Fruit fly (Drosophila melanogaster): ENCODE measurements around the gene CASK.
A peak's percentile ranks its signal among the peaks of the same experiment; 100 is the strongest.

The CASK gene

dm6 chr3R:21781448-21781847, 41.0 kb downstream of the CASK start (continued):
- TF ChIP-seq CG13123 (GFP tag; optimal IDR thresholded peaks at IDR 0.05) (no peak), oc (tag; optimal IDR thresholded peaks at IDR 0.05) (no peak), CG6683 (GFP tag; optimal IDR thresholded peaks at IDR 0.05) (peak; percentile 10), CG9609 (GFP tag; optimal IDR thresholded peaks at IDR 0.05) (no peak), Jarid2 (GFP tag; optimal IDR thresholded peaks at IDR 0.05) (no peak), slbo (GFP tag; IDR thresholded peaks at IDR 0.05) (peak; percentile 67), CG16863 (GFP tag; optimal IDR thresholded peaks at IDR 0.05) (peak; percentile 60), aop (GFP tag; IDR thresholded peaks at IDR 0.05) (no peak), emc (GFP tag; optimal IDR thresholded peaks at IDR 0.05) (peak; percentile 3), CG17361 (GFP tag; IDR thresholded peaks at IDR 0.05) (no peak; the same call in 1 of the 3 replicates), Bteb2 (GFP tag; optimal IDR thresholded peaks at IDR 0.05) (peak; percentile 62), CG8765 (GFP tag; IDR thresholded peaks at IDR 0.05) (no peak), CG3726 (GFP tag; IDR thresholded peaks at IDR 0.05) (no peak), pho (GFP tag; optimal IDR thresholded peaks at IDR 0.05) (peak; percentile 51), Vsx1 (GFP tag; optimal IDR thresholded peaks at IDR 0.05) (no peak), CG2875 (GFP tag; optimal IDR thresholded peaks at IDR 0.05) (peak; percentile 25), H2.0 (GFP tag; IDR thresholded peaks at IDR 0.05) (peak; percentile 54; the same call in 1 of the 2 replicates), BtbVII (GFP tag; optimal IDR thresholded peaks at IDR 0.05) (peak; percentile 69), CG3407 (GFP tag; optimal IDR thresholded peaks at IDR 0.05) (peak; percentile 41), Atf3 (GFP tag; optimal IDR thresholded peaks at IDR 0.05) (peak; percentile 18), wdn (GFP tag; IDR thresholded peaks at IDR 0.05) (peak; percentile 49; the same call in 1 of the 2 replicates), shn (GFP tag; optimal IDR thresholded peaks at IDR 0.05) (peak; percentile 46), Kr (GFP tag; optimal IDR thresholded peaks at IDR 0.05) (no peak), ERR (GFP tag; optimal IDR thresholded peaks at IDR 0.05) (peak; percentile 1), zf30C (GFP tag; optimal IDR thresholded peaks at IDR 0.05) (peak; percentile 49), ro (GFP tag; IDR thresholded peaks at IDR 0.05) (no peak), CG6854 (GFP tag; optimal IDR thresholded peaks at IDR 0.05) (no peak), br (optimal IDR thresholded peaks at IDR 0.05) (no peak), Lpt (GFP tag; optimal IDR thresholded peaks at IDR 0.05) (no peak), cato (GFP tag; optimal IDR thresholded peaks at IDR 0.05; ENCODE audit: borderline replicate concordance) (no peak), zfh2 (GFP tag; optimal IDR thresholded peaks at IDR 0.05) (peak; percentile 18), CG10565 (GFP tag; optimal IDR thresholded peaks at IDR 0.05) (no peak), sens (GFP tag) (peak; percentile 95), Antp (GFP tag; optimal IDR thresholded peaks at IDR 0.05) (peak; percentile 54), CG9215 (GFP tag; IDR thresholded peaks at IDR 0.05) (peak; percentile 52; the same call in 1 of the 2 replicates), CG3995 (GFP tag; optimal IDR thresholded peaks at IDR 0.05) (no peak), cg (GFP tag; optimal IDR thresholded peaks at IDR 0.05) (no peak), CG12769 (tag; optimal IDR thresholded peaks at IDR 0.05) (no peak), prd (optimal IDR thresholded peaks at IDR 0.05) (no peak), prd (GFP tag; IDR thresholded peaks at IDR 0.05) (peak; percentile 79), sr (GFP tag; IDR thresholded peaks at IDR 0.05) (no peak), CG6813 (GFP tag; optimal IDR thresholded peaks at IDR 0.05) (peak; percentile 41), bab2 (GFP tag; optimal IDR thresholded peaks at IDR 0.05) (peak; percentile 61), NfI (GFP tag; optimal IDR thresholded peaks at IDR 0.05) (peak; percentile 57), bcd (GFP tag; optimal IDR thresholded peaks at IDR 0.05) (peak; percentile 74), CG14014 (GFP tag; IDR thresholded peaks at IDR 0.05) (peak; percentile 79), bigmax (GFP tag; optimal IDR thresholded peaks at IDR 0.05) (no peak), ranshi (GFP tag; IDR thresholded peaks at IDR 0.05) (no peak), salm (tag; optimal IDR thresholded peaks at IDR 0.05) (peak; percentile 3), Fer3 (tag; optimal IDR thresholded peaks at IDR 0.05) (peak; percentile 51), zen2 (GFP tag; IDR thresholded peaks at IDR 0.05; ENCODE audit: partially characterized antibody) (no peak), E2f2 (GFP tag; IDR thresholded peaks at IDR 0.05) (peak; percentile 43; the same call in 1 of the 2 replicates)
